Worm (Caenorhabditis elegans): ENCODE results near the gene C07C7.1.

C07C7.1 gene

ce11 chrIV:9159863-9160262 is 24.8 kb upstream of the C07C7.1 start:
- TF ChIP-seq mls-2 (tag; optimal IDR thresholded peaks at IDR 0.05): no peak
- TF ChIP-seq elt-3 (tag; optimal IDR thresholded peaks at IDR 0.05): no peak
- no peak for TF ChIP-seq sem-2 (GFP tag; optimal IDR thresholded peaks at IDR 0.05)
- TF ChIP-seq ces-1 (GFP tag; optimal IDR thresholded peaks at IDR 0.05): no peak
- TF ChIP-seq snpc-4 (tag; optimal IDR thresholded peaks at IDR 0.05): no peak
- no peak for TF ChIP-seq ztf-11 (tag; optimal IDR thresholded peaks at IDR 0.05)
- TF ChIP-seq lin-32 (GFP tag; optimal IDR thresholded peaks at IDR 0.05): no peak

DNA sequence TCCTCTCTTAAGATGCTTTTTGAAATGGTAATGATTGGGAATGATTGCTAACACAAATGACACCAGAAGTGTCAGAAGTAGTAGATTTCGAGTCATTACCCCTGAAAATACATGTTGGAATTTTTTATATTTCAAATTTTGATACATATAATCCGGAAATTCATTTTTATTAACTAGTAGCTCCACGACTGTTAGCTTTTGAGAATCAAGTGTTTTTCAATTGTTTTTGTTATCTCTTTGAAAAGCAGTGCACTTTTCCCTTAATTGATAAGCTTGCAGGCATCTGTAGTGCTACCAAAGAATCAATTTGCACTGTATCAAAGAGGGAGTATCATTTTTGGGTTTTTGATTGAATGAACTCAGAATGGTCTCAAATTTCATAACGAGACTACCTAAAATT is 19.6 kb upstream of the C07C7.1 start, which contains the start of gene pcp-2:
pcp-2 (minus strand) TSS at position 101 of the 400 bp plus-strand sequence.
- TF ChIP-seq cnd-1 (tag; optimal IDR thresholded peaks at IDR 0.05): no peak
- no peak for TF ChIP-seq tbx-8 (GFP tag; optimal IDR thresholded peaks at IDR 0.05)
- TF ChIP-seq lin-13 (tag; optimal IDR thresholded peaks at IDR 0.05): no peak
- no peak for TF ChIP-seq pha-4 (tag; optimal IDR thresholded peaks at IDR 0.05)
- no peak for TF ChIP-seq unc-120 (tag; optimal IDR thresholded peaks at IDR 0.05; ENCODE audit: poor library complexity, severe bottlenecking)

DNA sequence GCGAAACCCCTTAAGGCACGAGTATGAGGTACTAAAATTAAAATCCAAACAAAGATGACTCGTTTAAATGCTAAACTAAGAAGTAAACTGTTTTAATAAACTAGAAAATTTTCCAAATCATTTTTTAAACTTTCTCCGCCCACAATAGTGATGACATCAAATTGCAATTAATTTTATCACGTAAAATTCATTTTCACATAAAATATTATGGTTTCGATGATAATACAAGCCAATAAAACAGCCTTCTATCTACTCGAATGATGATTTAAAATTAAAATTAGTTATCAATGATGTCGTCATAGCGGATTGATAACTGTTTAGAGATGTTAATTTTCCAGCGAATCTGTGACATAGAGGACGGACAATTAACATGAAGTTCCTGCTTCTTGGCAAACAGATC is 19.0 kb upstream of the C07C7.1 start, which contains the start of gene C07C7.3:
C07C7.3 (plus strand) TSS at position 371 of the 400 bp plus-strand sequence.
- no peak for TF ChIP-seq blmp-1 (tag; optimal IDR thresholded peaks at IDR 0.05)
- no peak for TF ChIP-seq nhr-12 (tag; optimal IDR thresholded peaks at IDR 0.05)
- TF ChIP-seq mep-1 (tag; optimal IDR thresholded peaks at IDR 0.05): no peak
- TF ChIP-seq flh-1 (GFP tag; optimal IDR thresholded peaks at IDR 0.05): no peak
- no peak for TF ChIP-seq zip-8 (tag; optimal IDR thresholded peaks at IDR 0.05)
- TF ChIP-seq ztf-11 (tag; optimal IDR thresholded peaks at IDR 0.05): no peak
- TF ChIP-seq lsy-2 (tag; optimal IDR thresholded peaks at IDR 0.05): no peak
- TF ChIP-seq mab-5 (tag; optimal IDR thresholded peaks at IDR 0.05): no peak
- no peak for TF ChIP-seq nhr-237 (tag; optimal IDR thresholded peaks at IDR 0.05)
- no peak for TF ChIP-seq ceh-43 (GFP tag; optimal IDR thresholded peaks at IDR 0.05)
- no peak for TF ChIP-seq ceh-83 (GFP tag; optimal IDR thresholded peaks at IDR 0.05)
- TF ChIP-seq cnd-1 (tag; optimal IDR thresholded peaks at IDR 0.05): no peak

DNA sequence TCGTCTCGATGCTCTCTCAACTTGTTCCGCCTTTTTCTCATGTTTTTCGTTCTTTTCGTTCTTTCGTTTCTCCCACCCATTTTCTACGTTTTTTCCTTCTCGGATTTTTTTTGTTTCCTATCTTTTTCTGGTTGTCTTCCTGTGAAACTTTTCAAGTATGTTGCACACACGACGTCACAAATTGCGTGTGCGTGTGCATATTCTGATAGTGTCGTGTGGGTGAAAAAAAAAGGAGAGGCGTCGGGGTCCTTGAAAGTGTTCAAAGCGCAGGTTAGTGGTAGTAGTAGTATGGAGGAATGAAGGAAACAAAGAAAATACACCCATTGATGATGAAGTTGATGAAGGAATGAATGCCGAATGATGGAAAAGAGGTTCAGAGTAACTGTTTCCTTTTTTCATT is 14.9 kb upstream of the C07C7.1 start:
- TF ChIP-seq hlh-1 (tag; optimal IDR thresholded peaks at IDR 0.05) (no peak), nhr-12 (tag; optimal IDR thresholded peaks at IDR 0.05) (no peak), pha-4 (tag; optimal IDR thresholded peaks at IDR 0.05) (no peak), ztf-11 (tag; optimal IDR thresholded peaks at IDR 0.05) (no peak), elt-3 (tag; optimal IDR thresholded peaks at IDR 0.05) (no peak)

ce11 chrIV:9191183-9191582 is 6.5 kb downstream of the C07C7.1 start:
- TF ChIP-seq blmp-1 (tag; optimal IDR thresholded peaks at IDR 0.05) (no peak), nhr-2 (tag; optimal IDR thresholded peaks at IDR 0.05) (no peak), elt-3 (tag; optimal IDR thresholded peaks at IDR 0.05) (peak; percentile 65), lin-32 (GFP tag; optimal IDR thresholded peaks at IDR 0.05) (peak; percentile 94), ceh-83 (GFP tag; optimal IDR thresholded peaks at IDR 0.05) (peak; percentile 95), mab-5 (tag; optimal IDR thresholded peaks at IDR 0.05) (no peak), elt-1 (tag; optimal IDR thresholded peaks at IDR 0.05; ENCODE audit: borderline replicate concordance, insufficient read depth) (no peak), M03D4.4 (tag; optimal IDR thresholded peaks at IDR 0.05) (peak; percentile 96), mls-2 (tag; optimal IDR thresholded peaks at IDR 0.05) (peak; percentile 97), ceh-39 (tag; optimal IDR thresholded peaks at IDR 0.05) (peak; percentile 14), drap-1 (GFP tag; optimal IDR thresholded peaks at IDR 0.05) (peak; percentile 97), snpc-4 (tag; optimal IDR thresholded peaks at IDR 0.05) (no peak), cnd-1 (tag; optimal IDR thresholded peaks at IDR 0.05) (peak; percentile 96), flh-1 (GFP tag; optimal IDR thresholded peaks at IDR 0.05) (peak; percentile 92), ham-2 (GFP tag; optimal IDR thresholded peaks at IDR 0.05) (peak; percentile 91), nhr-76 (tag; optimal IDR thresholded peaks at IDR 0.05) (no peak), ztf-11 (tag; optimal IDR thresholded peaks at IDR 0.05) (peak; percentile 33), unc-39 (tag; optimal IDR thresholded peaks at IDR 0.05) (peak; percentile 81), pha-4 (tag; optimal IDR thresholded peaks at IDR 0.05) (peak; percentile 86), sem-2 (GFP tag; optimal IDR thresholded peaks at IDR 0.05) (peak; percentile 93), ceh-43 (GFP tag; optimal IDR thresholded peaks at IDR 0.05) (peak; percentile 93), unc-62 (GFP tag; optimal IDR thresholded peaks at IDR 0.05) (peak; percentile 75), sptf-1 (tag; optimal IDR thresholded peaks at IDR 0.05) (peak; percentile 97), zip-8 (tag; optimal IDR thresholded peaks at IDR 0.05) (no peak), bed-3 (GFP tag; optimal IDR thresholded peaks at IDR 0.05) (peak; percentile 88), hlh-1 (tag; optimal IDR thresholded peaks at IDR 0.05) (peak; percentile 65), tbx-8 (GFP tag; optimal IDR thresholded peaks at IDR 0.05) (peak; percentile 81), nhr-12 (tag; optimal IDR thresholded peaks at IDR 0.05) (peak; percentile 29), nhr-28 (tag; optimal IDR thresholded peaks at IDR 0.05) (peak; percentile 22), lsy-2 (tag; optimal IDR thresholded peaks at IDR 0.05) (peak; percentile 54), mep-1 (tag; optimal IDR thresholded peaks at IDR 0.05) (peak; percentile 77), ces-1 (GFP tag; optimal IDR thresholded peaks at IDR 0.05) (no peak), unc-120 (tag; optimal IDR thresholded peaks at IDR 0.05; ENCODE audit: poor library complexity, severe bottlenecking) (peak; percentile 92), lin-13 (tag; optimal IDR thresholded peaks at IDR 0.05) (peak; percentile 69)
